Worm (Caenorhabditis elegans): ENCODE data around the gene fbxa-69.

DNA sequence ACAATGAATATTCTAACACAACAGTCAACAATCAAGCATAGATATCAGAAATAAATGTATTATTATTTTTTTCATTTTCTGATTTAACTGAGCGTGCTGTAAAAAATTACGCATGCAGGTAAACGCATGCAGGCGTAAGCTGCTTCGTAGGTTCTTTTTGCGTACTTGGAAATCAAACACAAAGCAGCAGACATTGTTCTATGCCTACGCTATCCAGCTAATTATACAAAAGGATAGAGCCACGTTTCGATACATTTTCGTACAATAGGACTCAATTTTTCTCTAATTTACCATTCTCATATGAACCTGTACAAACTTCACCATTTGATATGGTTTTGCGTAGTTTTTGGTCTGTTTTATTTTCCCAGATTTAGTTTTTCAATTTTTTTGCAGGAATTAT lies 33.3 kb downstream of the fbxa-69 start, which contains the start of gene T26E4.3:
- TF ChIP-seq unc-62 (GFP tag; optimal IDR thresholded peaks at IDR 0.05) (no peak), ham-2 (GFP tag; optimal IDR thresholded peaks at IDR 0.05) (no peak), ceh-43 (GFP tag; optimal IDR thresholded peaks at IDR 0.05) (no peak), unc-39 (tag; optimal IDR thresholded peaks at IDR 0.05) (no peak), sptf-1 (tag; optimal IDR thresholded peaks at IDR 0.05) (no peak), nhr-237 (tag; optimal IDR thresholded peaks at IDR 0.05) (no peak), elt-3 (tag; optimal IDR thresholded peaks at IDR 0.05) (no peak), nhr-28 (tag; optimal IDR thresholded peaks at IDR 0.05) (no peak), ces-1 (GFP tag; optimal IDR thresholded peaks at IDR 0.05) (no peak), lin-13 (tag; optimal IDR thresholded peaks at IDR 0.05) (no peak)

Data from whole organism, mixed stage, embryonic.